Worm (Caenorhabditis elegans) whole organism, mixed stage, embryonic: Measurements from ENCODE around the gene F38B6.3.

ENCODE experiments used
- lin-13 ChIP-seq: fragments of 150-350 bp; optimal IDR thresholded peaks from 2 replicates; lab custom pipeline; 2014; ENCODE audit warnings: missing biosample characterization, missing genetic modification characterization
- mab-5 ChIP-seq: fragments of 150-350 bp; optimal IDR thresholded peaks from 2 replicates; lab custom pipeline; 2014; ENCODE audit warnings: missing biosample characterization, missing genetic modification characterization
- mep-1 ChIP-seq: fragments of 150-350 bp; optimal IDR thresholded peaks from 2 replicates; lab custom pipeline; 2017; ENCODE audit warnings: missing biosample characterization, missing genetic modification reagents, missing genetic modification characterization, inconsistent platforms
- mls-2 ChIP-seq: sonication (generic microtip); optimal IDR thresholded peaks from 2 replicates; lab custom pipeline; 2016; ENCODE audit warnings: mild to moderate bottlenecking, missing genetic modification characterization, moderate library complexity, missing compliant biosample characterization
- nhr-12 ChIP-seq: fragments of 150-350 bp; optimal IDR thresholded peaks from 2 replicates; lab custom pipeline; 2014; ENCODE audit warnings: missing biosample characterization, missing genetic modification characterization
- nhr-237 ChIP-seq: fragments of 150-350 bp; optimal IDR thresholded peaks from 2 replicates; lab custom pipeline; 2014; ENCODE audit warnings: missing biosample characterization, missing genetic modification characterization
- nhr-28 ChIP-seq: fragments of 150-350 bp; optimal IDR thresholded peaks from 2 replicates; lab custom pipeline; 2014; ENCODE audit warnings: missing biosample characterization, missing genetic modification characterization
- pha-4 ChIP-seq: fragments of 150-350 bp; optimal IDR thresholded peaks from 2 replicates; lab custom pipeline; 2018; ENCODE audit warnings: missing biosample characterization, missing genetic modification reagents, missing genetic modification characterization
- snpc-4 ChIP-seq: fragments of 150-350 bp; optimal IDR thresholded peaks from 2 replicates; lab custom pipeline; 2014; ENCODE audit warnings: missing biosample characterization, missing genetic modification characterization
- sptf-1 ChIP-seq: sonication (generic microtip); optimal IDR thresholded peaks from 2 replicates; lab custom pipeline; 2017; ENCODE audit warnings: mild to moderate bottlenecking, missing genetic modification characterization, moderate library complexity, missing compliant biosample characterization
- tbx-8 ChIP-seq: fragments of 200-800 bp; sonication (Bioruptor generic); optimal IDR thresholded peaks from 2 replicates; lab custom pipeline; 2018; ENCODE audit warnings: mild to moderate bottlenecking, missing genetic modification characterization, moderate library complexity, missing compliant biosample characterization
- ztf-11 ChIP-seq: fragments of 150-350 bp; optimal IDR thresholded peaks from 2 replicates; lab custom pipeline; 2014; ENCODE audit warnings: missing biosample characterization, missing genetic modification characterization

DNA sequence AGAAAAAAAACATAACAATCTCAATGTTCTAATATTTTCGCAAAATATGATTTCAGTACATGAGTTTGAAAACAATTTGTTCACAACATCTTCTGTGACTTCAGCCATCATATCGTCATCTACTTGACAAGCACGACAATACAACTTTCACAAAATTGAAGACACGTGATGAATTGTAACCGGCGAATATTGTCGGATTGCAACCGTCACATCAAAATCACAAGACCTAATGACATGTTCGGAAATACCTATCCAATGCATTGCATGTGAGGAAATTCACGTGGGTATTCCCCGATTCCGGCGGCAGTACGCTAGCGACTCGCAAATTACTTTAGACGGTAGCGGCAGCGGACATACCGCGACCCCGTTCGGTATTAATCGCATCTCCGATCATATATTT, 48.1 kb downstream of the F38B6.3 start:
- TF ChIP-seq ztf-11: no peak
- no peak for TF ChIP-seq tbx-8 (GFP tag; lab: Kevin White, UChicago)
- TF ChIP-seq sptf-1: no peak
- TF ChIP-seq mep-1: no peak
- TF ChIP-seq mab-5: no peak
- no peak for TF ChIP-seq mls-2 (tag; lab: Kevin White, UChicago)
- no peak for TF ChIP-seq lin-13 (tag; lab: Kevin White, UChicago)
- no peak for TF ChIP-seq pha-4 (tag; lab: Kevin White, UChicago)
- TF ChIP-seq nhr-12: no peak
- no peak for TF ChIP-seq snpc-4 (tag; lab: Kevin White, UChicago)
- no peak for TF ChIP-seq nhr-237 (tag; lab: Kevin White, UChicago)
- no peak for TF ChIP-seq nhr-28 (tag; lab: Kevin White, UChicago)
